Fruit fly (Drosophila melanogaster) whole organism, embryonic: Measurements from ENCODE around the gene CG2691.
A peak's percentile ranks its signal among the peaks of the same experiment; 100 is the strongest.

Experiments used
- Asciz ChIP-seq: fragments of 200-800 bp; sonication (Bioruptor generic); optimal IDR thresholded peaks from 2 replicates; lab custom pipeline; 2017; ENCODE audit warnings: missing biosample characterization, mild to moderate bottlenecking, missing genetic modification characterization, missing genetic modification reagents
- C15 ChIP-seq: fragments of 200-800 bp; sonication (Bioruptor generic); IDR thresholded peaks from 3 replicates; pipeline ENCODE4 v1.3.6; 2022; ENCODE audit warnings: missing biosample characterization, missing genetic modification characterization
- CG10209 ChIP-seq: fragments of 200-800 bp; sonication (Bioruptor generic); optimal IDR thresholded peaks from 3 replicates; lab custom pipeline; 2017; ENCODE audit warnings: missing biosample characterization, mild to moderate bottlenecking, missing genetic modification characterization, missing genetic modification reagents
- CG12155 ChIP-seq: fragments of 200-800 bp; sonication (Bioruptor generic); optimal IDR thresholded peaks from 3 replicates; lab custom pipeline; 2016; ENCODE audit warnings: missing biosample characterization, missing genetic modification characterization
- CG12299 ChIP-seq: fragments of 200-800 bp; sonication (Bioruptor generic); optimal IDR thresholded peaks from 2 replicates; lab custom pipeline; 2018; ENCODE audit warnings: missing biosample characterization, mild to moderate bottlenecking, missing genetic modification characterization
- CG12391 ChIP-seq: fragments of 200-800 bp; sonication (Bioruptor generic); optimal IDR thresholded peaks from 3 replicates; lab custom pipeline; 2018; ENCODE audit warnings: missing biosample characterization, mild to moderate bottlenecking, missing genetic modification characterization, moderate library complexity
- CG13424 ChIP-seq: fragments of 200-800 bp; sonication (Bioruptor generic); optimal IDR thresholded peaks from 2 replicates; lab custom pipeline; 2019; ENCODE audit warnings: missing biosample characterization, mild to moderate bottlenecking, missing genetic modification characterization, moderate library complexity
- CG14667 ChIP-seq: fragments of 200-800 bp; sonication (Bioruptor generic); IDR thresholded peaks from 2 replicates; pipeline ENCODE4 v1.3.6; 2022; ENCODE audit warnings: missing biosample characterization, missing genetic modification characterization
- CG15011 ChIP-seq: fragments of 200-800 bp; sonication (Bioruptor generic); optimal IDR thresholded peaks from 3 replicates; lab custom pipeline; 2018; ENCODE audit warnings: missing biosample characterization, mild to moderate bottlenecking, missing genetic modification characterization
- CG1647 ChIP-seq: fragments of 200-800 bp; sonication (Bioruptor generic); optimal IDR thresholded peaks from 3 replicates; lab custom pipeline; 2016; ENCODE audit warnings: missing biosample characterization, missing genetic modification characterization
- CG1832 ChIP-seq: fragments of 200-800 bp; sonication (Bioruptor generic); optimal IDR thresholded peaks from 2 replicates; lab custom pipeline; 2017; ENCODE audit warnings: missing biosample characterization, mild to moderate bottlenecking, missing genetic modification characterization, inconsistent platforms
- CG31388 ChIP-seq: fragments of 200-800 bp; sonication (Bioruptor generic); optimal IDR thresholded peaks from 2 replicates; lab custom pipeline; 2016; ENCODE audit warnings: missing biosample characterization, missing genetic modification characterization
- CG34224 ChIP-seq: fragments of 200-800 bp; sonication (Bioruptor generic); IDR thresholded peaks from 3 replicates; pipeline ENCODE4 v1.3.6; 2022; ENCODE audit warnings: missing biosample characterization, missing genetic modification characterization; ENCODE audit not compliant: partially characterized antibody
- CG5245 ChIP-seq: fragments of 200-800 bp; sonication (Bioruptor generic); optimal IDR thresholded peaks from 3 replicates; lab custom pipeline; 2016; ENCODE audit warnings: missing biosample characterization, missing genetic modification characterization
- CG6175 ChIP-seq: fragments of 200-800 bp; sonication (Bioruptor generic); IDR thresholded peaks from 3 replicates; pipeline ENCODE4 v1.3.6; 2022; ENCODE audit warnings: missing biosample characterization, missing genetic modification characterization
- CG8089 ChIP-seq: fragments of 200-800 bp; sonication (Bioruptor generic); optimal IDR thresholded peaks from 3 replicates; lab custom pipeline; 2016; ENCODE audit warnings: missing biosample characterization, missing genetic modification characterization
- CG8765 ChIP-seq: fragments of 200-800 bp; sonication (Bioruptor generic); IDR thresholded peaks from 2 replicates; pipeline ENCODE4 v1.3.6; 2022; ENCODE audit warnings: missing biosample characterization, missing genetic modification characterization
- CG9609 ChIP-seq: fragments of 200-800 bp; sonication (Bioruptor generic); optimal IDR thresholded peaks from 3 replicates; lab custom pipeline; 2016; ENCODE audit warnings: missing biosample characterization, missing genetic modification characterization
- CG9727 ChIP-seq: fragments of 200-800 bp; sonication (Bioruptor generic); optimal IDR thresholded peaks from 3 replicates; lab custom pipeline; 2017; ENCODE audit warnings: missing biosample characterization, mild to moderate bottlenecking, missing genetic modification characterization
- Dfd ChIP-seq, 2 experiments: fragments of >200 bp; optimal IDR thresholded peaks; 2 replicates each; lab custom pipeline; 2017; ENCODE audit warnings: missing biosample characterization in 2 of 2, missing genetic modification characterization in 2 of 2
- HHEX ChIP-seq: fragments of 200-800 bp; sonication (Bioruptor generic); optimal IDR thresholded peaks from 3 replicates; lab custom pipeline; 2017; ENCODE audit warnings: missing biosample characterization, mild to moderate bottlenecking, missing genetic modification characterization, missing genetic modification reagents
- Hand ChIP-seq: fragments of 200-800 bp; sonication (Bioruptor generic); optimal IDR thresholded peaks from 2 replicates; lab custom pipeline; 2017; ENCODE audit warnings: mild to moderate bottlenecking, missing biosample characterization, missing genetic modification reagents, missing genetic modification characterization
- Hmr ChIP-seq: fragments of 200-800 bp; sonication (Bioruptor generic); optimal IDR thresholded peaks from 3 replicates; lab custom pipeline; 2017; ENCODE audit warnings: mild to moderate bottlenecking, missing biosample characterization, missing genetic modification reagents, missing genetic modification characterization
- MBD-R2 ChIP-seq: fragments of 200-800 bp; sonication (Bioruptor generic); IDR thresholded peaks from 2 replicates; pipeline ENCODE4 v1.3.6; 2022; ENCODE audit warnings: missing biosample characterization, missing genetic modification characterization
- Meics ChIP-seq: fragments of 200-800 bp; sonication (Bioruptor generic); optimal IDR thresholded peaks from 2 replicates; lab custom pipeline; 2017; ENCODE audit warnings: missing biosample characterization, mild to moderate bottlenecking, missing genetic modification characterization
- Nf-YA ChIP-seq: fragments of 200-800 bp; sonication (Bioruptor generic); IDR thresholded peaks from 2 replicates; pipeline ENCODE4 v1.3.6; 2022; ENCODE audit warnings: missing biosample characterization, missing genetic modification characterization
- PHDP ChIP-seq: fragments of 200-800 bp; sonication (Bioruptor generic); optimal IDR thresholded peaks from 3 replicates; lab custom pipeline; 2018; ENCODE audit warnings: missing biosample characterization, mild to moderate bottlenecking, missing genetic modification characterization, moderate library complexity
- Spps ChIP-seq: fragments of 200-800 bp; sonication (Bioruptor generic); optimal IDR thresholded peaks from 2 replicates; lab custom pipeline; 2018; ENCODE audit warnings: missing biosample characterization, mild to moderate bottlenecking, missing genetic modification characterization
- Sry-β ChIP-seq: fragments of 200-800 bp; sonication (Bioruptor generic); optimal IDR thresholded peaks from 2 replicates; lab custom pipeline; 2018; ENCODE audit warnings: missing biosample characterization, mild to moderate bottlenecking, missing genetic modification characterization, moderate library complexity
- Taf1 ChIP-seq: fragments of 200-800 bp; sonication (Bioruptor generic); IDR thresholded peaks from 2 replicates; pipeline ENCODE4 v1.3.6; 2022; ENCODE audit warnings: missing biosample characterization, missing genetic modification characterization
- amos ChIP-seq: fragments of 200-800 bp; sonication (Bioruptor generic); IDR thresholded peaks from 2 replicates; pipeline ENCODE4 v1.3.6; 2022; ENCODE audit warnings: missing biosample characterization, missing genetic modification characterization; ENCODE audit not compliant: partially characterized antibody
- az2 ChIP-seq: fragments of 200-800 bp; sonication (Bioruptor generic); optimal IDR thresholded peaks from 3 replicates; lab custom pipeline; 2016; ENCODE audit warnings: missing biosample characterization, missing genetic modification characterization
- bsh ChIP-seq, 2 experiments: fragments of 200-800 bp; sonication (Bioruptor generic); optimal IDR thresholded peaks; 2 replicates each; lab custom pipeline; 2017 to 2018; ENCODE audit warnings: mild to moderate bottlenecking in 2 of 2, missing biosample characterization in 2 of 2, missing genetic modification characterization in 2 of 2, moderate library complexity in 1 of 2
- caup ChIP-seq: fragments of 200-800 bp; sonication (Bioruptor generic); optimal IDR thresholded peaks from 3 replicates; lab custom pipeline; 2017; ENCODE audit warnings: missing biosample characterization, mild to moderate bottlenecking, missing genetic modification characterization, moderate library complexity; ENCODE audit not compliant: severe bottlenecking
- chn ChIP-seq: fragments of 200-800 bp; sonication (Bioruptor generic); optimal IDR thresholded peaks from 2 replicates; lab custom pipeline; 2016; ENCODE audit warnings: missing biosample characterization, missing genetic modification characterization
- dati ChIP-seq: fragments of 200-800 bp; sonication (Bioruptor generic); IDR thresholded peaks from 2 replicates; pipeline ENCODE4 v1.3.6; 2022; ENCODE audit warnings: missing biosample characterization, missing genetic modification characterization
- dpn ChIP-seq, 2 experiments: fragments of 200-800 bp; sonication (Bioruptor generic); optimal IDR thresholded peaks; 3 replicates each; lab custom pipeline; 2016; ENCODE audit warnings: missing biosample characterization in 2 of 2, missing genetic modification characterization in 2 of 2
- gro ChIP-seq: fragments of 200-800 bp; sonication (Bioruptor generic); optimal IDR thresholded peaks from 2 replicates; lab custom pipeline; 2016; ENCODE audit warnings: missing biosample characterization, missing genetic modification characterization
- inv ChIP-seq: fragments of 200-800 bp; sonication (Bioruptor generic); IDR thresholded peaks from 2 replicates; pipeline ENCODE4 v1.3.6; 2022; ENCODE audit warnings: missing biosample characterization, missing genetic modification characterization; ENCODE audit not compliant: partially characterized antibody
- klu ChIP-seq: fragments of 200-800 bp; sonication (Bioruptor generic); IDR thresholded peaks from 2 replicates; pipeline ENCODE4 v1.3.6; 2022; ENCODE audit warnings: missing biosample characterization, missing genetic modification characterization
- mam ChIP-seq: fragments of 200-800 bp; sonication (Bioruptor generic); optimal IDR thresholded peaks from 3 replicates; lab custom pipeline; 2016; ENCODE audit warnings: missing biosample characterization, missing genetic modification characterization
- mirr ChIP-seq: fragments of 200-800 bp; sonication (Bioruptor generic); optimal IDR thresholded peaks from 3 replicates; lab custom pipeline; 2018; ENCODE audit warnings: missing biosample characterization, mild to moderate bottlenecking, missing genetic modification characterization
- nom ChIP-seq: fragments of 200-800 bp; sonication (Bioruptor generic); optimal IDR thresholded peaks from 2 replicates; lab custom pipeline; 2017; ENCODE audit warnings: missing biosample characterization, missing genetic modification characterization, mild to moderate bottlenecking, moderate library complexity, missing genetic modification reagents
- pfk ChIP-seq: fragments of 200-800 bp; sonication (Bioruptor generic); optimal IDR thresholded peaks from 2 replicates; lab custom pipeline; 2018; ENCODE audit warnings: missing biosample characterization, mild to moderate bottlenecking, missing genetic modification characterization, moderate library complexity
- pros ChIP-seq: fragments of 200-800 bp; sonication (Bioruptor generic); optimal IDR thresholded peaks from 3 replicates; lab custom pipeline; 2019; ENCODE audit warnings: missing biosample characterization, mild to moderate bottlenecking, missing genetic modification characterization, moderate library complexity
- schlank ChIP-seq: fragments of 200-800 bp; sonication (Bioruptor generic); optimal IDR thresholded peaks from 2 replicates; lab custom pipeline; 2018; ENCODE audit warnings: missing biosample characterization, mild to moderate bottlenecking, missing genetic modification characterization
- scrt ChIP-seq: fragments of 200-800 bp; sonication (Bioruptor generic); optimal IDR thresholded peaks from 2 replicates; lab custom pipeline; 2018; ENCODE audit warnings: missing biosample characterization, mild to moderate bottlenecking, missing genetic modification characterization, moderate library complexity
- slp2 ChIP-seq: fragments of 200-800 bp; sonication (Bioruptor generic); optimal IDR thresholded peaks from 2 replicates; lab custom pipeline; 2016; ENCODE audit warnings: missing biosample characterization, missing genetic modification characterization
- vnd ChIP-seq: fragments of 200-800 bp; sonication (Bioruptor generic); IDR thresholded peaks from 3 replicates; pipeline ENCODE4 v1.3.6; 2022; ENCODE audit warnings: missing biosample characterization, missing genetic modification characterization; ENCODE audit not compliant: partially characterized antibody
- wek ChIP-seq: fragments of 200-800 bp; sonication (Bioruptor generic); optimal IDR thresholded peaks from 3 replicates; lab custom pipeline; 2018; ENCODE audit warnings: missing biosample characterization, mild to moderate bottlenecking, missing genetic modification characterization, moderate library complexity

Gene CG2691

DNA sequence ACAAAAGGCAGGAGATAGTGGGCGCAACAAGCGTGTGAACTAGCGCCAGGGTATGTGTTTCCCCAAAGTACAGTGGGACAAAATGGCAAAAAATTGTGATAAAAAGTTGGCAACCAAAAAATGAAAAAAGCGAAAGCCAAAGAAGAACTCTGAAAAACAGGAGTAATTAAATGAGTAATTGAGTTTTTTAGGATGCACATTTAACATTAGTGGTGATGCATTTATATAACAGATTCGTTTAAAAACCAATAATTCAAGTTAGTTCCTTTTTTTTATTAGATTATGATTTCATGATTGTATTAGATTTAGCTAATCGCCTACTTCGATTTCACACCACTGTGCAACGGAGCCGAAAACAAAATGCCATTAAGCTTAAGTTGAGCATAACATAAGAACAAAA, 51.8 kb downstream of the CG2691 start (continued):
- TF ChIP-seq CG12299 (tag; lab: Kevin White, UChicago) (peak; percentile 3), CG5245 (GFP tag; lab: Kevin White, UChicago) (peak; percentile 43), caup (peak; percentile 31), vnd (GFP tag; lab: Robert Waterston, UW) (no peak), Nf-YA (GFP tag; lab: Robert Waterston, UW) (no peak), MBD-R2 (GFP tag; lab: Robert Waterston, UW) (no peak), CG8765 (GFP tag; lab: Robert Waterston, UW) (no peak), amos (no peak), bsh (GFP tag; optimal IDR thresholded peaks at IDR 0.05; lab: Kevin White, UChicago) (peak in 1 of 2 experiments; percentile 74), dpn (GFP tag; optimal IDR thresholded peaks at IDR 0.05; lab: Kevin White, UChicago) (peak; percentile 58 to 60), klu (GFP tag; lab: Robert Waterston, UW) (no peak), CG8089 (GFP tag; lab: Kevin White, UChicago) (no peak), dati (GFP tag; lab: Robert Waterston, UW) (no peak), Hmr (GFP tag; lab: Kevin White, UChicago) (peak; percentile 49), Hand (GFP tag; lab: Kevin White, UChicago) (peak; percentile 21), pros (GFP tag; lab: Kevin White, UChicago) (no peak), schlank (no peak), CG34224 (GFP tag; lab: Robert Waterston, UW) (no peak), CG14667 (GFP tag; lab: Robert Waterston, UW) (peak; percentile 36; the same call in 1 of the 2 replicates), mam (GFP tag; lab: Kevin White, UChicago) (peak; percentile 57), CG1647 (GFP tag; lab: Kevin White, UChicago) (no peak), CG9727 (GFP tag; lab: Kevin White, UChicago) (peak; percentile 45), CG31388 (GFP tag; lab: Kevin White, UChicago) (no peak), scrt (peak; percentile 18), gro (GFP tag; lab: Kevin White, UChicago) (no peak), HHEX (GFP tag; lab: Kevin White, UChicago) (peak; percentile 71), inv (GFP tag; lab: Robert Waterston, UW) (no peak), CG12391 (tag; lab: Kevin White, UChicago) (peak; percentile 60), Dfd (GFP tag; optimal IDR thresholded peaks at IDR 0.05; lab: Kevin White, UChicago) (peak in 1 of 2 experiments; percentile 17), CG12155 (GFP tag; lab: Kevin White, UChicago) (peak; percentile 4), nom (GFP tag; lab: Kevin White, UChicago) (no peak), CG1832 (GFP tag; lab: Kevin White, UChicago) (no peak), wek (GFP tag; lab: Kevin White, UChicago) (no peak), CG9609 (GFP tag; lab: Kevin White, UChicago) (no peak), pfk (GFP tag; lab: Kevin White, UChicago) (no peak), az2 (GFP tag; lab: Kevin White, UChicago) (peak; percentile 61), slp2 (GFP tag; lab: Kevin White, UChicago) (no peak), C15 (GFP tag; lab: Robert Waterston, UW) (no peak), CG13424 (tag; lab: Kevin White, UChicago) (peak; percentile 55), Meics (GFP tag; lab: Kevin White, UChicago) (peak; percentile 60), CG6175 (GFP tag; lab: Robert Waterston, UW) (no peak), Asciz (GFP tag; lab: Kevin White, UChicago) (peak; percentile 38), Sry-β (no peak), mirr (GFP tag; lab: Kevin White, UChicago) (no peak), Spps (tag; lab: Kevin White, UChicago) (peak; percentile 32), PHDP (tag; lab: Kevin White, UChicago) (peak; percentile 71), CG10209 (peak; percentile 47), Taf1 (GFP tag; lab: Robert Waterston, UW) (no peak), chn (GFP tag; lab: Kevin White, UChicago) (peak; percentile 59), CG15011 (GFP tag; lab: Kevin White, UChicago) (peak; percentile 22)
